Fruit fly (Drosophila melanogaster): ENCODE measurements around the gene ogre.
A peak's percentile ranks its signal among the peaks of the same experiment; 100 is the strongest.

Gene ogre

DNA sequence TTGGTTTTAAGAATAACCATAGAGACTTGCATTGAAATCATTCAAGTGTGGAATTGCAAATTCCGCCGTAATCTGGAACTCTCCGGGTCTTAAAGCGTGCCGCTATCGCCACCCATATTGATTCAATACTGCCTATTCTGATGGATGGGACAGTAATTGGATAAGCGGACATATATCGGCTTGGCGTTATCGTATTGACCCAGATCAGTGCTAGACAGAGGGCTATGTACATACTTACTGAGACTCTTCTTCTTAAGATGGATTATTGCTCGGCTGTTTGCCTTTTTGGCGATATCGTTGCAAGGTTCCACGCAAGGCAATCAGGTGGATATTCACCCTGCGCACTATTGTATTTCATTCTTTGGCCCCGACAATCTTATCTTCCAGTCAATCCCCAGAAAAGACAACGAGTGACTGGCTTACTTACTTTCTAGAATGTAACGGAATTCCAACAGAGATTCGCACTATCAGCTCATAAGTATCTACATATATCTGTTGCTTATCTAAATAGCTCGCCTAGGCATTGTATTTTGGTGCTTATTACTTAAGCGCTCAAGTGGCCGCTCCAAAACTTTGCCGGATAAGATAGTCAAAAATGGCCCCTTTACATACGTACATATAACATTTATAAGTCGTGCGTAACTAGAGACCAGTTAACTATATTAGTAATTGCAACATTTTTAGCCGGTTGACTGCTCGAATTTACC is 3.5 kb upstream of the ogre start (continued):
- TF ChIP-seq dac (GFP tag; optimal IDR thresholded peaks at IDR 0.05) (no peak), lz (GFP tag; optimal IDR thresholded peaks at IDR 0.05) (no peak), CG7368 (GFP tag; optimal IDR thresholded peaks at IDR 0.05) (no peak), CG10669 (GFP tag; optimal IDR thresholded peaks at IDR 0.05) (peak; percentile 40), Eip75B (GFP tag; optimal IDR thresholded peaks at IDR 0.05) (no peak), CG1621 (tag; optimal IDR thresholded peaks at IDR 0.05) (peak; percentile 38), CG8632 (GFP tag; optimal IDR thresholded peaks at IDR 0.05) (peak; percentile 31), dsx (GFP tag; optimal IDR thresholded peaks at IDR 0.05; ENCODE audit: poor library complexity, severe bottlenecking) (no peak), CG3032 (tag; optimal IDR thresholded peaks at IDR 0.05) (no peak), salr (GFP tag; optimal IDR thresholded peaks at IDR 0.05) (peak in 1 of 2 experiments; percentile 28), Eip93F (GFP tag; optimal IDR thresholded peaks at IDR 0.05) (no peak), pdm3 (GFP tag; optimal IDR thresholded peaks at IDR 0.05) (peak; percentile 19), CG6808 (GFP tag; optimal IDR thresholded peaks at IDR 0.05) (peak; percentile 41), CG6276 (GFP tag; optimal IDR thresholded peaks at IDR 0.05) (no peak), CG10631 (GFP tag; optimal IDR thresholded peaks at IDR 0.05) (peak; percentile 40), acj6 (GFP tag; optimal IDR thresholded peaks at IDR 0.05) (no peak), Hr38 (GFP tag; optimal IDR thresholded peaks at IDR 0.05) (no peak), Ets21C (GFP tag; optimal IDR thresholded peaks at IDR 0.05) (no peak), Lpt (GFP tag; optimal IDR thresholded peaks at IDR 0.05) (no peak), CG15336 (GFP tag; IDR thresholded peaks at IDR 0.05) (no peak)

DNA sequence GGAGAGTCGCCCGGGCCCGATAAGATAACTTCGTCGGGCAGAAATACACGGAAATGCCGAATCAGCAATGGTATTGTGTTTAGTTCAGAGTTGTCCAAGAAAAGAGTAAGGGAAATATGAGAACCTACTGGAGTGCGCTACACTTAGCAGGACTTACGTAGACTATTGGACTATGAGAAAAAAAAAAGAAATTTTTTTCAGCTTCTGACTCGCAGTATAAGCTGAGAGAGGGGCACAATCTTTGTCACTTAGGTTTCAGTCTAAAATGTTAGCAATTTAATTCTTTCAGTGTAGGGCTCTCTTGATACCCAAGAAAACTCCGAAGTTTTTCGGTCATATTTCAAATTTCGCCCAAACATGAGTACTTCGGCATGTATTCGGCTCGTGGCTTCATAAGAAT is 2.6 kb upstream of the ogre start:
- TF ChIP-seq CG11294 (GFP tag; IDR thresholded peaks at IDR 0.05) (no peak), Eip75B (GFP tag; optimal IDR thresholded peaks at IDR 0.05) (peak; percentile 14), CG3032 (tag; optimal IDR thresholded peaks at IDR 0.05) (no peak), dsx (GFP tag; optimal IDR thresholded peaks at IDR 0.05; ENCODE audit: poor library complexity, severe bottlenecking) (no peak), Eip93F (GFP tag; optimal IDR thresholded peaks at IDR 0.05) (peak; percentile 34), CG10669 (GFP tag; optimal IDR thresholded peaks at IDR 0.05) (no peak), Gug (GFP tag; IDR thresholded peaks at IDR 0.05) (no peak; the same call in 1 of the 2 replicates), eg (GFP tag; IDR thresholded peaks at IDR 0.05) (peak; percentile 40; the same call in 2 of the 3 replicates), svp (GFP tag) (peak; percentile 88), lz (GFP tag; optimal IDR thresholded peaks at IDR 0.05) (peak; percentile 78), Hr38 (GFP tag; optimal IDR thresholded peaks at IDR 0.05) (no peak), Blimp-1 (GFP tag; optimal IDR thresholded peaks at IDR 0.05) (peak; percentile 57), Ets21C (GFP tag; optimal IDR thresholded peaks at IDR 0.05) (peak; percentile 81), fd85E (GFP tag; optimal IDR thresholded peaks at IDR 0.05) (no peak), spab (GFP tag; optimal IDR thresholded peaks at IDR 0.05) (no peak), CG11762 (GFP tag; optimal IDR thresholded peaks at IDR 0.05; ENCODE audit: insufficient read depth) (peak; percentile 39), ss (GFP tag; optimal IDR thresholded peaks at IDR 0.05) (no peak), vri (GFP tag; optimal IDR thresholded peaks at IDR 0.05) (peak; percentile 76), cyc (GFP tag; optimal IDR thresholded peaks at IDR 0.05) (peak; percentile 86), fkh (GFP tag; optimal IDR thresholded peaks at IDR 0.05) (no peak), salr (GFP tag; optimal IDR thresholded peaks at IDR 0.05) (no peak), CG3919 (GFP tag; optimal IDR thresholded peaks at IDR 0.05) (peak; percentile 58), Eip78C (GFP tag) (peak; percentile 77), dac (GFP tag; optimal IDR thresholded peaks at IDR 0.05) (no peak), Hr39 (GFP tag; optimal IDR thresholded peaks at IDR 0.05) (peak; percentile 88), Ets96B (tag; optimal IDR thresholded peaks at IDR 0.05) (no peak), CG8632 (GFP tag; optimal IDR thresholded peaks at IDR 0.05) (peak; percentile 32), achi (GFP tag; optimal IDR thresholded peaks at IDR 0.05) (peak; percentile 47), CG16779 (tag; optimal IDR thresholded peaks at IDR 0.05) (no peak), CG8319 (GFP tag; optimal IDR thresholded peaks at IDR 0.05) (peak; percentile 39), pdm3 (GFP tag; optimal IDR thresholded peaks at IDR 0.05) (peak; percentile 56), topi (GFP tag; optimal IDR thresholded peaks at IDR 0.05) (peak; percentile 86), CG15336 (GFP tag; IDR thresholded peaks at IDR 0.05) (0 out of 2 replicates have a peak, but pooled peaks have one; percentile 25), CG1621 (tag; optimal IDR thresholded peaks at IDR 0.05) (no peak), CG9139 (GFP tag; optimal IDR thresholded peaks at IDR 0.05) (no peak), acj6 (GFP tag; optimal IDR thresholded peaks at IDR 0.05) (peak; percentile 48), CG8119 (GFP tag; IDR thresholded peaks at IDR 0.05) (no peak), CG4318 (GFP tag; optimal IDR thresholded peaks at IDR 0.05) (no peak), Met (GFP tag; optimal IDR thresholded peaks at IDR 0.05) (peak; percentile 84), Sox102F (GFP tag; optimal IDR thresholded peaks at IDR 0.05) (peak; percentile 73), CG34406 (GFP tag; optimal IDR thresholded peaks at IDR 0.05) (peak; percentile 57), Lpt (GFP tag; optimal IDR thresholded peaks at IDR 0.05) (no peak)
